Worm (Caenorhabditis elegans) whole organism, L3 larva: Measurements from ENCODE around the gene nhr-212.

ENCODE experiments used
- ceh-82 ChIP-seq: fragments of 150-350 bp; optimal IDR thresholded peaks from 2 replicates; lab custom pipeline; 2014; ENCODE audit warnings: missing biosample characterization, missing genetic modification characterization
- fos-1 ChIP-seq: fragments of 150-350 bp; optimal IDR thresholded peaks from 2 replicates; lab custom pipeline; 2014; ENCODE audit warnings: missing biosample characterization, missing genetic modification characterization
- nhr-25 ChIP-seq: sonication (generic microtip); optimal IDR thresholded peaks from 2 replicates; lab custom pipeline; 2017; ENCODE audit warnings: missing biosample characterization, missing genetic modification characterization
- skn-1 ChIP-seq: fragments of 150-350 bp; optimal IDR thresholded peaks from 2 replicates; lab custom pipeline; 2014; ENCODE audit warnings: missing biosample characterization, missing genetic modification characterization

ce11 chrV:439183-439749, 45.4 kb upstream of the nhr-212 start:
- no peak for TF ChIP-seq skn-1 (tag; lab: Kevin White, UChicago)
- no peak for TF ChIP-seq fos-1 (tag; lab: Kevin White, UChicago)
- no peak for TF ChIP-seq ceh-82
- no peak for TF ChIP-seq nhr-25
